Worm (Caenorhabditis elegans) whole organism, L3 larva: ENCODE results near the gene hlh-1.

Experiments
- R02D3.7 ChIP-seq: fragments of 150-350 bp; optimal IDR thresholded peaks from 2 replicates; lab custom pipeline; 2014; ENCODE audit warnings: missing biosample characterization, missing genetic modification characterization
- ZK546.5 ChIP-seq: sonication (generic microtip); optimal IDR thresholded peaks from 2 replicates; lab custom pipeline; 2017; ENCODE audit warnings: missing biosample characterization, missing genetic modification characterization
- ceh-16 ChIP-seq: sonication (generic microtip); optimal IDR thresholded peaks from 2 replicates; lab custom pipeline; 2017; ENCODE audit warnings: missing biosample characterization, missing genetic modification characterization
- ceh-28 ChIP-seq: fragments of 150-350 bp; optimal IDR thresholded peaks from 2 replicates; lab custom pipeline; 2014; ENCODE audit warnings: missing biosample characterization, missing genetic modification reagents, missing genetic modification characterization
- ceh-82 ChIP-seq: fragments of 150-350 bp; optimal IDR thresholded peaks from 2 replicates; lab custom pipeline; 2014; ENCODE audit warnings: missing biosample characterization, missing genetic modification characterization
- egl-27 ChIP-seq: sonication (generic microtip); optimal IDR thresholded peaks from 4 replicates; lab custom pipeline; 2017; ENCODE audit warnings: missing biosample characterization, missing genetic modification reagents, missing genetic modification characterization
- egl-5 ChIP-seq: fragments of 150-350 bp; optimal IDR thresholded peaks from 2 replicates; lab custom pipeline; 2017; ENCODE audit warnings: missing biosample characterization, missing genetic modification reagents, missing genetic modification characterization, inconsistent platforms
- elt-2 ChIP-seq: sonication (generic microtip); optimal IDR thresholded peaks from 2 replicates; lab custom pipeline; 2016; ENCODE audit warnings: missing genetic modification reagents, mild to moderate bottlenecking, missing genetic modification characterization, missing compliant biosample characterization
- elt-3 ChIP-seq, 3 experiments: fragments of 150-350 bp in 1 of 3; sonication (generic microtip) in 2 of 3; optimal IDR thresholded peaks; 2 replicates in 2 of 3; 4 replicates in 1 of 3; lab custom pipeline; 2014 to 2017; ENCODE audit warnings: missing biosample characterization in 3 of 3, missing genetic modification characterization in 3 of 3
- eor-1 ChIP-seq, 2 experiments: fragments of 150-350 bp; optimal IDR thresholded peaks; 2 replicates each; lab custom pipeline; 2014 to 2018; ENCODE audit warnings: missing biosample characterization in 2 of 2, missing genetic modification characterization in 2 of 2
- fos-1 ChIP-seq: fragments of 150-350 bp; optimal IDR thresholded peaks from 2 replicates; lab custom pipeline; 2014; ENCODE audit warnings: missing biosample characterization, missing genetic modification characterization
- jun-1 ChIP-seq: fragments of 150-350 bp; optimal IDR thresholded peaks from 2 replicates; lab custom pipeline; 2014; ENCODE audit warnings: missing biosample characterization, missing genetic modification reagents, missing genetic modification characterization
- lin-15B ChIP-seq: fragments of 150-350 bp; optimal IDR thresholded peaks from 2 replicates; lab custom pipeline; 2014; ENCODE audit warnings: missing biosample characterization, missing genetic modification characterization
- lin-39 ChIP-seq: fragments of 150-350 bp; optimal IDR thresholded peaks from 2 replicates; lab custom pipeline; 2018; ENCODE audit warnings: missing biosample characterization, missing genetic modification reagents, missing genetic modification characterization
- lsy-12 ChIP-seq: sonication (generic microtip); optimal IDR thresholded peaks from 2 replicates; lab custom pipeline; 2016; ENCODE audit warnings: mild to moderate bottlenecking, missing genetic modification characterization, missing compliant biosample characterization
- mdl-1 ChIP-seq: fragments of 150-350 bp; optimal IDR thresholded peaks from 2 replicates; lab custom pipeline; 2014; ENCODE audit warnings: missing biosample characterization, missing genetic modification characterization
- mml-1 ChIP-seq: fragments of 150-350 bp; sonication (generic microtip); optimal IDR thresholded peaks from 3 replicates; lab custom pipeline; 2014; ENCODE audit warnings: missing biosample characterization, missing genetic modification characterization
- nfya-1 ChIP-seq: sonication (generic microtip); optimal IDR thresholded peaks from 2 replicates; lab custom pipeline; 2017; ENCODE audit warnings: missing genetic modification characterization, mild to moderate bottlenecking, missing compliant biosample characterization, antibody characterized with exemption, moderate library complexity; ENCODE audit not compliant: insufficient read depth
- nhr-11 ChIP-seq: fragments of 150-350 bp; optimal IDR thresholded peaks from 2 replicates; lab custom pipeline; 2014; ENCODE audit warnings: missing biosample characterization, missing genetic modification characterization
- nhr-12 ChIP-seq: fragments of 150-350 bp; optimal IDR thresholded peaks from 2 replicates; lab custom pipeline; 2014; ENCODE audit warnings: missing biosample characterization, missing genetic modification characterization
- nhr-23 ChIP-seq: fragments of 150-350 bp; optimal IDR thresholded peaks from 2 replicates; lab custom pipeline; 2014; ENCODE audit warnings: missing biosample characterization, missing genetic modification reagents, missing genetic modification characterization
- nhr-237 ChIP-seq: fragments of 150-350 bp; optimal IDR thresholded peaks from 2 replicates; lab custom pipeline; 2014; ENCODE audit warnings: missing biosample characterization, missing genetic modification characterization
- nhr-25 ChIP-seq: sonication (generic microtip); optimal IDR thresholded peaks from 2 replicates; lab custom pipeline; 2017; ENCODE audit warnings: missing biosample characterization, missing genetic modification characterization
- nhr-28 ChIP-seq: fragments of 150-350 bp; optimal IDR thresholded peaks from 2 replicates; lab custom pipeline; 2014; ENCODE audit warnings: missing biosample characterization, missing genetic modification characterization
- nhr-67 ChIP-seq: fragments of 150-350 bp; optimal IDR thresholded peaks from 2 replicates; lab custom pipeline; 2014; ENCODE audit warnings: missing biosample characterization, missing genetic modification characterization
- nhr-76 ChIP-seq: fragments of 150-350 bp; sonication (generic microtip); optimal IDR thresholded peaks from 5 replicates; lab custom pipeline; 2014; ENCODE audit warnings: missing biosample characterization, missing genetic modification characterization
- nhr-77 ChIP-seq: fragments of 150-350 bp; optimal IDR thresholded peaks from 2 replicates; lab custom pipeline; 2014; ENCODE audit warnings: missing biosample characterization, missing genetic modification characterization
- pha-4 ChIP-seq: fragments of 150-350 bp; optimal IDR thresholded peaks from 2 replicates; lab custom pipeline; 2014; ENCODE audit warnings: missing biosample characterization, missing genetic modification reagents, missing genetic modification characterization
- pqm-1 ChIP-seq: fragments of 150-350 bp; optimal IDR thresholded peaks from 2 replicates; lab custom pipeline; 2017; ENCODE audit warnings: missing biosample characterization, missing genetic modification characterization, inconsistent platforms
- sea-2 ChIP-seq: fragments of 150-350 bp; sonication (generic microtip); optimal IDR thresholded peaks from 4 replicates; lab custom pipeline; 2014; ENCODE audit warnings: missing biosample characterization, missing genetic modification reagents, missing genetic modification characterization
- skn-1 ChIP-seq: fragments of 150-350 bp; optimal IDR thresholded peaks from 2 replicates; lab custom pipeline; 2014; ENCODE audit warnings: missing biosample characterization, missing genetic modification characterization
- snpc-4 ChIP-seq: fragments of 150-350 bp; optimal IDR thresholded peaks from 2 replicates; lab custom pipeline; 2014; ENCODE audit warnings: missing biosample characterization, missing genetic modification characterization
- tbx-2 ChIP-seq: sonication (generic microtip); optimal IDR thresholded peaks from 2 replicates; lab custom pipeline; 2016; ENCODE audit warnings: mild to moderate bottlenecking, missing genetic modification characterization, missing compliant biosample characterization
- ztf-11 ChIP-seq: fragments of 150-350 bp; optimal IDR thresholded peaks from 2 replicates; lab custom pipeline; 2014; ENCODE audit warnings: missing biosample characterization, missing genetic modification characterization
- ztf-4 ChIP-seq: fragments of 150-350 bp; optimal IDR thresholded peaks from 2 replicates; lab custom pipeline; 2014; ENCODE audit warnings: missing biosample characterization, missing genetic modification characterization

hlh-1 gene

ce11 chrII:4527800-4528199 lies 9.4 kb downstream of the hlh-1 start, which contains the start of gene sra-35:
Gene sra-35, minus strand, starts transcription at chrII:4527900.
- TF ChIP-seq mml-1 (no peak), nhr-25 (tag; lab: Kevin White, UChicago) (no peak), eor-1 (tag; optimal IDR thresholded peaks at IDR 0.05; lab: Kevin White, UChicago) (no peak), ZK546.5 (tag; lab: Kevin White, UChicago) (no peak), elt-3 (tag; optimal IDR thresholded peaks at IDR 0.05; lab: Kevin White, UChicago) (no peak), tbx-2 (no peak), mdl-1 (tag; lab: Kevin White, UChicago) (no peak), egl-5 (tag; lab: Kevin White, UChicago) (no peak), sea-2 (GFP tag; lab: Kevin White, UChicago) (no peak), nhr-67 (tag; lab: Kevin White, UChicago) (no peak)

- TF ChIP-seq elt-2 (no peak), fos-1 (tag; lab: Kevin White, UChicago) (no peak), lsy-12 (tag; lab: Kevin White, UChicago) (no peak), ZK546.5 (tag; lab: Kevin White, UChicago) (no peak), nfya-1 (no peak), nhr-23 (no peak), ztf-11 (tag; lab: Kevin White, UChicago) (no peak), nhr-67 (tag; lab: Kevin White, UChicago) (no peak), elt-3 (tag; optimal IDR thresholded peaks at IDR 0.05; lab: Kevin White, UChicago) (no peak), skn-1 (tag; lab: Kevin White, UChicago) (no peak), ceh-28 (tag; lab: Kevin White, UChicago) (no peak), nhr-28 (no peak), ceh-82 (tag; lab: Kevin White, UChicago) (no peak), R02D3.7 (tag; lab: Kevin White, UChicago) (no peak)
Observed at ce11 chrII:4531880-4532279, 13.5 kb downstream of the hlh-1 start, which contains the start of gene sra-32. Gene sra-32, minus strand, starts transcription at chrII:4531980.

- TF ChIP-seq nhr-23 (no peak), lin-39 (tag; lab: Kevin White, UChicago) (no peak), nhr-28 (no peak), lin-15B (no peak), sea-2 (GFP tag; lab: Kevin White, UChicago) (no peak), ztf-4 (tag; lab: Kevin White, UChicago) (no peak), R02D3.7 (tag; lab: Kevin White, UChicago) (no peak), jun-1 (no peak), ceh-28 (tag; lab: Kevin White, UChicago) (no peak), mml-1 (no peak), nhr-76 (no peak), nhr-237 (tag; lab: Kevin White, UChicago) (no peak), ZK546.5 (tag; lab: Kevin White, UChicago) (no peak), nhr-12 (tag; lab: Kevin White, UChicago) (no peak)
Observed at ce11 chrII:4537141-4537540, 18.8 kb downstream of the hlh-1 start, which contains the start of gene sra-33. Gene sra-33, minus strand, starts transcription at chrII:4537241.

- TF ChIP-seq pqm-1, result no peak
- TF ChIP-seq snpc-4 (tag; lab: Kevin White, UChicago), result no peak
- TF ChIP-seq nfya-1, result no peak
- no peak for TF ChIP-seq skn-1 (tag; lab: Kevin White, UChicago)
- no peak for TF ChIP-seq egl-5 (tag; lab: Kevin White, UChicago)
- no peak for TF ChIP-seq egl-27 (tag; lab: Kevin White, UChicago)
- TF ChIP-seq lsy-12 (tag; lab: Kevin White, UChicago), result no peak
- no peak for TF ChIP-seq nhr-77
Observed at ce11 chrII:4540631-4541030, 22.3 kb downstream of the hlh-1 start, which contains the start of gene sra-36. Gene sra-36, minus strand, starts transcription at chrII:4540731.

ce11 chrII:4543568-4543967 lies 25.2 kb downstream of the hlh-1 start, which contains the start of gene sra-34:
Gene sra-34, minus strand, starts transcription at chrII:4543668.
- TF ChIP-seq pha-4 (no peak), nhr-11 (tag; lab: Kevin White, UChicago) (no peak), nhr-25 (tag; lab: Kevin White, UChicago) (no peak), eor-1 (tag; optimal IDR thresholded peaks at IDR 0.05; lab: Kevin White, UChicago) (no peak), ztf-11 (tag; lab: Kevin White, UChicago) (no peak), ceh-16 (tag; lab: Kevin White, UChicago) (no peak), lin-15B (no peak)
